Worm (Caenorhabditis elegans) whole organism, L1 larva: ENCODE measurements around the gene ptr-22.

ENCODE experiments used
- C16A3.4 ChIP-seq: fragments of 150-350 bp; optimal IDR thresholded peaks from 2 replicates; lab custom pipeline; 2014; ENCODE audit warnings: missing biosample characterization, missing genetic modification characterization
- C34B4.2 ChIP-seq: sonication (generic microtip); optimal IDR thresholded peaks from 2 replicates; lab custom pipeline; 2017; ENCODE audit warnings: mild to moderate bottlenecking, missing genetic modification characterization, missing compliant biosample characterization
- F16B12.6 ChIP-seq: fragments of 150-350 bp; optimal IDR thresholded peaks from 2 replicates; lab custom pipeline; 2014; ENCODE audit warnings: missing biosample characterization, missing genetic modification characterization
- Y116A8C.19 ChIP-seq: sonication (generic microtip); optimal IDR thresholded peaks from 2 replicates; lab custom pipeline; 2016; ENCODE audit warnings: missing compliant biosample characterization, missing genetic modification characterization, borderline replicate concordance
- ceh-8 ChIP-seq: fragments of 200-800 bp; sonication (Bioruptor generic); optimal IDR thresholded peaks from 2 replicates; lab custom pipeline; 2018; ENCODE audit warnings: mild to moderate bottlenecking, missing genetic modification characterization, moderate library complexity, missing compliant biosample characterization
- ceh-82 ChIP-seq, 3 experiments: fragments of 150-350 bp in 1 of 3; sonication (generic microtip) in 2 of 3; optimal IDR thresholded peaks; 2 replicates each; lab custom pipeline; 2014 to 2017; ENCODE audit warnings: missing biosample characterization in 3 of 3, missing genetic modification characterization in 3 of 3
- dpl-1 ChIP-seq, 3 experiments: fragments of 150-350 bp in 2 of 3; sonication (generic microtip) in 1 of 3; optimal IDR thresholded peaks; 2 replicates each; lab custom pipeline; 2014 to 2017; ENCODE audit warnings: missing biosample characterization in 3 of 3, missing genetic modification characterization in 3 of 3, missing genetic modification reagents in 3 of 3
- efl-1 ChIP-seq, 4 experiments: fragments of 150-350 bp; optimal IDR thresholded peaks in 3 of 4; peaks in 1 of 4; 1 replicate in 1 of 4; 2 replicates in 3 of 4; lab custom pipeline; 2014; ENCODE audit warnings: missing biosample characterization in 2 of 4, missing genetic modification characterization in 2 of 4, missing genetic modification reagents in 2 of 4
- efl-3 ChIP-seq: fragments of 200-800 bp; sonication (Bioruptor generic); optimal IDR thresholded peaks from 2 replicates; lab custom pipeline; 2018; ENCODE audit warnings: mild to moderate bottlenecking, missing genetic modification characterization, missing compliant biosample characterization
- fkh-8 ChIP-seq: sonication (generic microtip); optimal IDR thresholded peaks from 2 replicates; lab custom pipeline; 2016; ENCODE audit warnings: mild to moderate bottlenecking, missing genetic modification characterization, missing compliant biosample characterization
- hlh-4 ChIP-seq: sonication (generic microtip); optimal IDR thresholded peaks from 2 replicates; lab custom pipeline; 2016; ENCODE audit warnings: mild to moderate bottlenecking, missing genetic modification characterization, missing compliant biosample characterization
- irx-1 ChIP-seq: sonication (generic microtip); optimal IDR thresholded peaks from 2 replicates; lab custom pipeline; 2016; ENCODE audit warnings: missing genetic modification characterization, missing compliant biosample characterization
- isw-1 ChIP-seq: fragments of 200-800 bp; sonication (Bioruptor generic); IDR thresholded peaks from 2 replicates; pipeline ENCODE4 v1.3.6; 2022; ENCODE audit warnings: missing genetic modification characterization, missing compliant biosample characterization
- lin-13 ChIP-seq: fragments of 150-350 bp; optimal IDR thresholded peaks from 2 replicates; lab custom pipeline; 2014; ENCODE audit warnings: missing biosample characterization, missing genetic modification reagents, missing genetic modification characterization
- lin-14 ChIP-seq: fragments of 200-800 bp; sonication (Bioruptor generic); optimal IDR thresholded peaks from 2 replicates; lab custom pipeline; 2018; ENCODE audit warnings: mild to moderate bottlenecking, missing genetic modification characterization, moderate library complexity, missing compliant biosample characterization
- lin-35 ChIP-seq, 2 experiments: fragments of 150-350 bp; optimal IDR thresholded peaks; 2 replicates each; lab custom pipeline; 2014; ENCODE audit warnings: missing biosample characterization in 2 of 2, missing genetic modification characterization in 2 of 2, missing genetic modification reagents in 2 of 2
- lin-39 ChIP-seq: fragments of 150-350 bp; optimal IDR thresholded peaks from 2 replicates; lab custom pipeline; 2014; ENCODE audit warnings: missing biosample characterization, missing genetic modification reagents, missing genetic modification characterization
- mab-9 ChIP-seq: fragments of 200-800 bp; sonication (Bioruptor generic); IDR thresholded peaks from 2 replicates; pipeline ENCODE4 v1.3.6; 2022; ENCODE audit warnings: missing genetic modification reagents, missing genetic modification characterization, missing compliant biosample characterization
- mep-1 ChIP-seq: fragments of 150-350 bp; optimal IDR thresholded peaks from 2 replicates; lab custom pipeline; 2014; ENCODE audit warnings: missing biosample characterization, missing genetic modification characterization
- nhr-19 ChIP-seq: fragments of 200-800 bp; sonication (Bioruptor generic); conservative IDR thresholded peaks from 2 replicates; pipeline ENCODE4 v1.3.6; 2022; ENCODE audit warnings: missing genetic modification characterization, missing compliant biosample characterization
- nhr-20 ChIP-seq: sonication (generic microtip); optimal IDR thresholded peaks from 2 replicates; lab custom pipeline; 2016; ENCODE audit warnings: mild to moderate bottlenecking, missing genetic modification characterization, missing compliant biosample characterization
- nhr-28 ChIP-seq: fragments of 150-350 bp; optimal IDR thresholded peaks from 2 replicates; lab custom pipeline; 2014; ENCODE audit warnings: missing biosample characterization, missing genetic modification characterization
- nhr-47 ChIP-seq: sonication (generic microtip); optimal IDR thresholded peaks from 2 replicates; lab custom pipeline; 2016; ENCODE audit warnings: mild to moderate bottlenecking, missing genetic modification characterization, moderate library complexity, missing compliant biosample characterization
- nhr-90 ChIP-seq: sonication (generic microtip); optimal IDR thresholded peaks from 2 replicates; lab custom pipeline; 2016; ENCODE audit warnings: mild to moderate bottlenecking, missing genetic modification characterization, missing compliant biosample characterization; ENCODE audit not compliant: poor library complexity
- pag-3 ChIP-seq: sonication (generic microtip); optimal IDR thresholded peaks from 2 replicates; lab custom pipeline; 2017; ENCODE audit warnings: missing genetic modification characterization, mild to moderate bottlenecking, missing compliant biosample characterization, antibody characterized with exemption, borderline replicate concordance; ENCODE audit not compliant: insufficient read depth
- rnt-1 ChIP-seq: sonication (generic microtip); optimal IDR thresholded peaks from 2 replicates; lab custom pipeline; 2016; ENCODE audit warnings: mild to moderate bottlenecking, missing genetic modification characterization, moderate library complexity, missing compliant biosample characterization
- snpc-4 ChIP-seq: fragments of 150-350 bp; optimal IDR thresholded peaks from 2 replicates; lab custom pipeline; 2014; ENCODE audit warnings: missing biosample characterization, missing genetic modification characterization
- sox-4 ChIP-seq: sonication (generic microtip); optimal IDR thresholded peaks from 2 replicates; lab custom pipeline; 2016; ENCODE audit warnings: missing genetic modification characterization, missing compliant biosample characterization
- swsn-7 ChIP-seq: sonication (generic microtip); optimal IDR thresholded peaks from 2 replicates; lab custom pipeline; 2016; ENCODE audit warnings: missing genetic modification characterization, missing compliant biosample characterization
- tbx-2 ChIP-seq: sonication (generic microtip); optimal IDR thresholded peaks from 2 replicates; lab custom pipeline; 2016; ENCODE audit warnings: missing genetic modification characterization, missing compliant biosample characterization
- tlp-1 ChIP-seq: fragments of 150-350 bp; optimal IDR thresholded peaks from 2 replicates; lab custom pipeline; 2014; ENCODE audit warnings: missing biosample characterization, missing genetic modification characterization
- unc-130 ChIP-seq: fragments of 150-350 bp; optimal IDR thresholded peaks from 2 replicates; lab custom pipeline; 2017; ENCODE audit warnings: missing biosample characterization, missing genetic modification characterization, inconsistent platforms
- unc-86 ChIP-seq: sonication (generic microtip); optimal IDR thresholded peaks from 2 replicates; lab custom pipeline; 2016; ENCODE audit warnings: missing genetic modification characterization, missing compliant biosample characterization
- zip-4 ChIP-seq: fragments of 200-800 bp; sonication (Bioruptor generic); optimal IDR thresholded peaks from 2 replicates; lab custom pipeline; 2018; ENCODE audit warnings: mild to moderate bottlenecking, missing genetic modification characterization, moderate library complexity, missing compliant biosample characterization
- ztf-11 ChIP-seq, 2 experiments: sonication (generic microtip); optimal IDR thresholded peaks; 2 replicates each; lab custom pipeline; 2016 to 2017; ENCODE audit warnings: missing genetic modification characterization in 2 of 2, missing biosample characterization in 1 of 2, missing compliant biosample characterization in 1 of 2

The ptr-22 gene

ce11 chrV:18894924-18895388, 36.2 kb downstream of the ptr-22 start, which contains the start of gene emb-4 (continued):
- TF ChIP-seq ztf-11 (tag; optimal IDR thresholded peaks at IDR 0.05; lab: Kevin White, UChicago) (peak in 1 of 2 experiments; percentile 35), snpc-4 (tag; lab: Kevin White, UChicago) (peak; percentile 41), isw-1 (peak; percentile 26; the same call in 1 of the 2 replicates), tbx-2 (tag; lab: Kevin White, UChicago) (peak; percentile 64), lin-13 (GFP tag; lab: Kevin White, UChicago) (no peak), nhr-47 (tag; lab: Kevin White, UChicago) (peak; percentile 76), lin-39 (tag; lab: Kevin White, UChicago) (peak; percentile 31), mep-1 (peak; percentile 88), rnt-1 (tag; lab: Kevin White, UChicago) (peak; percentile 69), nhr-90 (tag; lab: Kevin White, UChicago) (peak; percentile 31), ceh-82 (tag; optimal IDR thresholded peaks at IDR 0.05; lab: Kevin White, UChicago) (peak; percentile 37 to 69 (median 65)), efl-1 (optimal IDR thresholded peaks at IDR 0.05; lab: Kevin White, UChicago) (peak; percentile 30 to 65), efl-1 (GFP tag; optimal IDR thresholded peaks at IDR 0.05 in 1 of 2; lab: Kevin White, UChicago) (peak; percentile 74 to 96), fkh-8 (peak; percentile 41), C16A3.4 (tag; lab: Kevin White, UChicago) (peak; percentile 17), dpl-1 (GFP tag; optimal IDR thresholded peaks at IDR 0.05; lab: Kevin White, UChicago) (peak; percentile 62 to 71 (median 68)), lin-35 (GFP tag; optimal IDR thresholded peaks at IDR 0.05; lab: Kevin White, UChicago) (peak; percentile 57 to 61), unc-130 (peak; percentile 15), pag-3 (tag; lab: Kevin White, UChicago) (no peak), tlp-1 (tag; lab: Kevin White, UChicago) (no peak), irx-1 (tag; lab: Kevin White, UChicago) (peak; percentile 58), efl-3 (GFP tag; lab: Kevin White, UChicago) (no peak), lin-14 (GFP tag; lab: Kevin White, UChicago) (no peak), sox-4 (tag; lab: Kevin White, UChicago) (peak; percentile 21)

- peak; percentile 23 for TF ChIP-seq nhr-19 (GFP tag; lab: Robert Waterston, UW)
These were observed 48.2 kb downstream of the ptr-22 start for ce11 chrV:18882990-18883389.

- no peak for TF ChIP-seq swsn-7 (tag; lab: Kevin White, UChicago)
- no peak for TF ChIP-seq C34B4.2 (tag; lab: Kevin White, UChicago)
- no peak for TF ChIP-seq F16B12.6
- no peak for TF ChIP-seq mab-9 (GFP tag; lab: Robert Waterston, UW)
- no peak for TF ChIP-seq nhr-47 (tag; lab: Kevin White, UChicago)
- no peak for TF ChIP-seq ceh-8 (GFP tag; lab: Kevin White, UChicago)
- TF ChIP-seq Y116A8C.19 (tag; lab: Kevin White, UChicago): no peak
- TF ChIP-seq nhr-20: no peak
- no peak for TF ChIP-seq hlh-4 (tag; lab: Kevin White, UChicago)
- TF ChIP-seq lin-14 (GFP tag; lab: Kevin White, UChicago): no peak
- TF ChIP-seq pag-3 (tag; lab: Kevin White, UChicago): no peak
- no peak for TF ChIP-seq tlp-1 (tag; lab: Kevin White, UChicago)
- no peak for TF ChIP-seq unc-86 (tag; lab: Kevin White, UChicago)
- no peak for TF ChIP-seq ztf-11 (tag; optimal IDR thresholded peaks at IDR 0.05; lab: Kevin White, UChicago)
- no peak for TF ChIP-seq zip-4
- no peak for TF ChIP-seq nhr-28 (tag; lab: Kevin White, UChicago)
These were observed 57.3 kb downstream of the ptr-22 start, which contains the start of gene ceh-51 for ce11 chrV:18873833-18874232. Gene ceh-51 (plus strand): TSS chrV:18874133.
